Worm (Caenorhabditis elegans) whole organism, young adult: Measurements from ENCODE around the gene C49G7.10.

Experiments
- B0261.1 ChIP-seq: sonication (generic microtip); optimal IDR thresholded peaks from 2 replicates; lab custom pipeline; 2016; ENCODE audit warnings: mild to moderate bottlenecking, missing genetic modification characterization, moderate library complexity, missing compliant biosample characterization
- C06A6.2 ChIP-seq: fragments of 200-800 bp; sonication (Bioruptor generic); conservative IDR thresholded peaks from 2 replicates; pipeline ENCODE4 v1.3.6; 2022; ENCODE audit warnings: missing genetic modification characterization, missing compliant biosample characterization
- D2030.7 ChIP-seq: fragments of 200-800 bp; sonication (Bioruptor generic); IDR thresholded peaks from 2 replicates; pipeline ENCODE4 v1.3.6; 2022; ENCODE audit warnings: missing genetic modification reagents, missing genetic modification characterization, missing compliant biosample characterization
- F22D6.2 ChIP-seq: sonication (generic microtip); optimal IDR thresholded peaks from 2 replicates; lab custom pipeline; 2016; ENCODE audit warnings: mild to moderate bottlenecking, missing genetic modification characterization, missing compliant biosample characterization
- F39B2.1 ChIP-seq: fragments of 200-800 bp; sonication (Bioruptor generic); IDR thresholded peaks from 2 replicates; pipeline ENCODE4 v1.3.6; 2022; ENCODE audit warnings: missing genetic modification reagents, missing genetic modification characterization, missing compliant biosample characterization
- F49E8.2 ChIP-seq: sonication (generic microtip); optimal IDR thresholded peaks from 3 replicates; lab custom pipeline; 2017; ENCODE audit warnings: missing genetic modification characterization, mild to moderate bottlenecking, missing compliant biosample characterization, antibody characterized with exemption, moderate library complexity; ENCODE audit not compliant: insufficient read depth
- F57C9.4 ChIP-seq: sonication (generic microtip); optimal IDR thresholded peaks from 2 replicates; lab custom pipeline; 2017; ENCODE audit warnings: mild to moderate bottlenecking, missing genetic modification characterization, missing compliant biosample characterization
- T26A5.8 ChIP-seq: sonication (generic microtip); optimal IDR thresholded peaks from 2 replicates; lab custom pipeline; 2016; ENCODE audit warnings: missing genetic modification characterization, missing compliant biosample characterization
- Y56A3A.18 ChIP-seq: fragments of 200-800 bp; sonication (Bioruptor generic); IDR thresholded peaks from 2 replicates; pipeline ENCODE4 v1.3.6; 2022; ENCODE audit warnings: missing genetic modification reagents, missing genetic modification characterization, missing compliant biosample characterization
- Y95B8A.8 ChIP-seq: fragments of 200-800 bp; sonication (Bioruptor generic); IDR thresholded peaks from 2 replicates; pipeline ENCODE4 v1.3.6; 2022; ENCODE audit warnings: missing genetic modification reagents, missing genetic modification characterization, missing compliant biosample characterization
- aptf-3 ChIP-seq: fragments of 200-800 bp; sonication (Bioruptor generic); IDR thresholded peaks from 2 replicates; pipeline ENCODE4 v1.3.6; 2022; ENCODE audit warnings: missing genetic modification characterization, missing compliant biosample characterization
- attf-3 ChIP-seq: fragments of 200-800 bp; sonication (Bioruptor generic); conservative IDR thresholded peaks from 2 replicates; pipeline ENCODE4 v1.3.6; 2022; ENCODE audit warnings: missing genetic modification reagents, missing genetic modification characterization, missing compliant biosample characterization
- ceh-79 ChIP-seq: sonication (generic microtip); optimal IDR thresholded peaks from 2 replicates; lab custom pipeline; 2017; ENCODE audit warnings: mild to moderate bottlenecking, missing genetic modification characterization, missing compliant biosample characterization
- dox-1 ChIP-seq: fragments of 200-800 bp; sonication (Bioruptor generic); IDR thresholded peaks from 2 replicates; pipeline ENCODE4 v1.3.6; 2022; ENCODE audit warnings: missing genetic modification reagents, missing genetic modification characterization, missing compliant biosample characterization
- egl-44 ChIP-seq: fragments of 200-800 bp; sonication (Bioruptor generic); IDR thresholded peaks from 2 replicates; pipeline ENCODE4 v1.3.6; 2022; ENCODE audit warnings: missing genetic modification reagents, missing genetic modification characterization, missing compliant biosample characterization
- egrh-3 ChIP-seq: fragments of 200-800 bp; sonication (Bioruptor generic); IDR thresholded peaks from 2 replicates; pipeline ENCODE4 v1.3.6; 2022; ENCODE audit warnings: missing genetic modification reagents, missing genetic modification characterization, missing compliant biosample characterization
- fkh-3 ChIP-seq: sonication (generic microtip); optimal IDR thresholded peaks from 2 replicates; lab custom pipeline; 2016; ENCODE audit warnings: mild to moderate bottlenecking, missing genetic modification characterization, missing compliant biosample characterization
- hrde-1 ChIP-seq: sonication (generic microtip); optimal IDR thresholded peaks from 2 replicates; lab custom pipeline; 2016; ENCODE audit warnings: missing genetic modification characterization, mild to moderate bottlenecking, missing compliant biosample characterization, moderate library complexity, missing genotype, missing genetic modification reagents, borderline replicate concordance
- let-607 ChIP-seq, 2 experiments: fragments of 200-800 bp in 1 of 2; sonication (Bioruptor generic) in 1 of 2; sonication (generic microtip) in 1 of 2; optimal IDR thresholded peaks; 2 replicates each; lab custom pipeline; 2016 to 2018; ENCODE audit warnings: mild to moderate bottlenecking in 2 of 2, missing compliant biosample characterization in 2 of 2, missing genetic modification characterization in 2 of 2, moderate library complexity in 2 of 2, missing genotype in 1 of 2
- lin-40 ChIP-seq: sonication (generic microtip); optimal IDR thresholded peaks from 2 replicates; lab custom pipeline; 2016; ENCODE audit warnings: missing genetic modification characterization, mild to moderate bottlenecking, missing compliant biosample characterization, missing genotype, missing genetic modification reagents
- lsy-27 ChIP-seq: sonication (generic microtip); optimal IDR thresholded peaks from 2 replicates; lab custom pipeline; 2017; ENCODE audit warnings: missing genetic modification characterization, mild to moderate bottlenecking, missing compliant biosample characterization, antibody characterized with exemption, missing genotype, borderline replicate concordance; ENCODE audit not compliant: insufficient read depth
- madf-3 ChIP-seq: fragments of 200-800 bp; sonication (Bioruptor generic); IDR thresholded peaks from 2 replicates; pipeline ENCODE4 v1.3.6; 2022; ENCODE audit warnings: missing genetic modification reagents, missing genetic modification characterization, missing compliant biosample characterization
- madf-6 ChIP-seq: fragments of 200-800 bp; sonication (Bioruptor generic); IDR thresholded peaks from 2 replicates; pipeline ENCODE4 v1.3.6; 2022; ENCODE audit warnings: missing genetic modification reagents, missing genetic modification characterization, missing compliant biosample characterization
- madf-8 ChIP-seq: fragments of 200-800 bp; sonication (Bioruptor generic); conservative IDR thresholded peaks from 2 replicates; pipeline ENCODE4 v1.3.6; 2022; ENCODE audit warnings: missing genetic modification reagents, missing genetic modification characterization, missing compliant biosample characterization
- mel-28 ChIP-seq: sonication (generic microtip); optimal IDR thresholded peaks from 2 replicates; lab custom pipeline; 2016; ENCODE audit warnings: borderline replicate concordance, mild to moderate bottlenecking, missing genetic modification characterization, missing compliant biosample characterization
- rec-8 ChIP-seq, 2 experiments: sonication (generic microtip); optimal IDR thresholded peaks; 2 replicates each; lab custom pipeline; 2016; ENCODE audit warnings: mild to moderate bottlenecking in 2 of 2, missing genetic modification characterization in 2 of 2, missing genetic modification reagents in 2 of 2, missing genotype in 2 of 2, missing biosample characterization in 1 of 2, missing compliant biosample characterization in 1 of 2, moderate library complexity in 1 of 2
- sdz-38 ChIP-seq: sonication (generic microtip); optimal IDR thresholded peaks from 2 replicates; lab custom pipeline; 2016; ENCODE audit warnings: missing genotype, missing genetic modification characterization, missing compliant biosample characterization
- sea-2 ChIP-seq: fragments of 200-800 bp; sonication (Bioruptor generic); IDR thresholded peaks from 2 replicates; pipeline ENCODE4 v1.3.6; 2022; ENCODE audit warnings: missing genetic modification characterization, missing compliant biosample characterization
- tbp1 ChIP-seq: fragments of 200-800 bp; sonication (Bioruptor generic); optimal IDR thresholded peaks from 2 replicates; lab custom pipeline; 2018; ENCODE audit warnings: mild to moderate bottlenecking, missing genetic modification characterization, missing compliant biosample characterization
- tbx-9 ChIP-seq: sonication (generic microtip); optimal IDR thresholded peaks from 2 replicates; lab custom pipeline; 2016; ENCODE audit warnings: borderline replicate concordance, missing genetic modification characterization, inconsistent platforms, missing compliant biosample characterization
- unc-130 ChIP-seq: sonication (generic microtip); optimal IDR thresholded peaks from 2 replicates; lab custom pipeline; 2016; ENCODE audit warnings: missing genetic modification reagents, missing genetic modification characterization, missing compliant biosample characterization
- ztf-18 ChIP-seq: sonication (generic microtip); optimal IDR thresholded peaks from 2 replicates; lab custom pipeline; 2016; ENCODE audit warnings: missing genotype, mild to moderate bottlenecking, missing genetic modification characterization, missing compliant biosample characterization
- ztf-22 ChIP-seq: fragments of 200-800 bp; sonication (Bioruptor generic); optimal IDR thresholded peaks from 2 replicates; lab custom pipeline; 2018; ENCODE audit warnings: mild to moderate bottlenecking, missing genetic modification characterization, moderate library complexity, missing compliant biosample characterization
- ztf-25 ChIP-seq: fragments of 200-800 bp; sonication (Bioruptor generic); IDR thresholded peaks from 2 replicates; pipeline ENCODE4 v1.3.6; 2022; ENCODE audit warnings: missing genetic modification reagents, missing genetic modification characterization, missing compliant biosample characterization
- ztf-3 ChIP-seq: fragments of 200-800 bp; sonication (Bioruptor generic); optimal IDR thresholded peaks from 2 replicates; lab custom pipeline; 2018; ENCODE audit warnings: mild to moderate bottlenecking, missing genetic modification characterization, missing compliant biosample characterization

The C49G7.10 gene

DNA sequence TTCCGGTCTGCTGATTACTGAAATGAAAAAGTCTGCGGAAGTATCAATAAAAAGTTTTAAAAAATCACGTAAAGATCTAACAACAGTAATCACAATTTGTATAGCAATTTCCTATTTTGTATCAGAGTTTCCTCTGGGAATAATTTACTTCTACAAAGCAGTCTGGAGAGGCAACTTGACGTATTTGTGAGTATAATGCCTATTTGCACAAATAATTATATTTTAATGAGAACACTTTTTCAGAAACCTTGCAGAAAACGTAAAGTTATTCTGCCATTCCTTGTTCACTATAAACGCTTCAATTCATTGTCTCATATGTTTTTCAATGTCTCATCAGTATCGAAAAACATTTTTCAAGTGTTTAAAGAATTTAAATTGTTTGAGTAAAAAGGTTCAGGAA is 23.2 kb downstream of the C49G7.10 start:
- TF ChIP-seq madf-6 (GFP tag; lab: Robert Waterston, UW) (no peak), lsy-27 (tag; lab: Kevin White, UChicago) (no peak), aptf-3 (no peak), C06A6.2 (GFP tag; lab: Robert Waterston, UW) (no peak), F22D6.2 (tag; lab: Kevin White, UChicago) (no peak), tbx-9 (no peak), madf-8 (GFP tag; lab: Robert Waterston, UW) (no peak), ceh-79 (tag; lab: Kevin White, UChicago) (no peak), F57C9.4 (tag; lab: Kevin White, UChicago) (no peak), tbp1 (GFP tag; lab: Kevin White, UChicago) (no peak)

DNA sequence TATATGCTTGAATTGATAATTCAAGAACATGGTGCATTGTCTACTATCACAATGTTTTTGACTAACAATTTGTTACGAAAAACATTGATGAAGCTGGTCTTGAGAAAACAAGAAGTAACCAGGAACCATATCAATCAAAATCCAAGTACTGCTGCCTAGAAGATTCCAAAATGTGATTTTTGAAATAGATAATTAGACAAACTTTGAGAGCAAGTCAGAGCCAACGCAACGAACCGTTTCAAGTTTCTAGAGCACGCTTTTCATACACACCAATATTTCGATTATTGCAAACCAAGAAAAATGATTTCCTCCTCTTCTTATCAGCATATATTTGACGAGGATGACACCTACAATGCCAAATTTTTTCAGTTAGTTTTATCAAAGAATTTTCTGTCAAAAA is 25.0 kb downstream of the C49G7.10 start, which contains the start of gene srw-89:
Gene srw-89, plus strand, starts transcription at position 301 of the 400 bp plus-strand sequence.
- TF ChIP-seq Y56A3A.18 (GFP tag; lab: Robert Waterston, UW): no peak
- TF ChIP-seq B0261.1: no peak
- no peak for TF ChIP-seq madf-3 (GFP tag; lab: Robert Waterston, UW)
- TF ChIP-seq lin-40 (tag; lab: Kevin White, UChicago): no peak
- TF ChIP-seq T26A5.8 (tag; lab: Kevin White, UChicago): no peak
- no peak for TF ChIP-seq let-607 (tag; optimal IDR thresholded peaks at IDR 0.05; lab: Kevin White, UChicago)

DNA sequence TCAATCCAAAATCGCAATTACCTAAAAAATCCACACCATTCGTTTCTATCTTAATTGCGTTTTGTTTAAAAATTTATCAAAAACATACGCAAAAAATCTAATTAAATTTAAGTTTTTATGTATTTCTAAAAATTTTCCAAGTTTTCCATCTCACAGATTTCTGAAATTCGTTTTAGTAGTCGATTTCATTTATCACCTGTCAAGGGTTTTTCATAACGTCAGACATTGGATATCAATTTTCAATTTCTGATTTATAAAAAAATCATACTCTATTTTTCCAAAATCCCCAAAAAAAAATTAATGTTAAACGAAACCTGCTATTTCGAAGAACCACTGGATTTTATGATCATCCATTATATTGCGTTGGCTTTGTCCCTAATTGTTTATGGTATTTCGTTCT is 31.7 kb downstream of the C49G7.10 start, which contains the start of gene srh-4:
Gene srh-4, plus strand, starts transcription at position 301 of the 400 bp plus-strand sequence.
- no peak for TF ChIP-seq Y56A3A.18 (GFP tag; lab: Robert Waterston, UW)
- no peak for TF ChIP-seq sea-2 (GFP tag; lab: Robert Waterston, UW)
- no peak for TF ChIP-seq egl-44
- TF ChIP-seq rec-8 (tag; optimal IDR thresholded peaks at IDR 0.05; lab: Kevin White, UChicago): no peak
- TF ChIP-seq egrh-3: no peak
- no peak for TF ChIP-seq ztf-18
- no peak for TF ChIP-seq F39B2.1 (GFP tag; lab: Robert Waterston, UW)
- no peak for TF ChIP-seq mel-28 (tag; lab: Kevin White, UChicago)
- TF ChIP-seq D2030.7 (GFP tag; lab: Robert Waterston, UW): no peak
- no peak for TF ChIP-seq attf-3
- no peak for TF ChIP-seq ztf-22
- TF ChIP-seq ztf-3: no peak
- TF ChIP-seq dox-1 (GFP tag; lab: Robert Waterston, UW): no peak
- no peak for TF ChIP-seq madf-3 (GFP tag; lab: Robert Waterston, UW)
- no peak for TF ChIP-seq fkh-3 (tag; lab: Kevin White, UChicago)
- TF ChIP-seq tbp1 (GFP tag; lab: Kevin White, UChicago): no peak
- TF ChIP-seq F49E8.2: no peak

DNA sequence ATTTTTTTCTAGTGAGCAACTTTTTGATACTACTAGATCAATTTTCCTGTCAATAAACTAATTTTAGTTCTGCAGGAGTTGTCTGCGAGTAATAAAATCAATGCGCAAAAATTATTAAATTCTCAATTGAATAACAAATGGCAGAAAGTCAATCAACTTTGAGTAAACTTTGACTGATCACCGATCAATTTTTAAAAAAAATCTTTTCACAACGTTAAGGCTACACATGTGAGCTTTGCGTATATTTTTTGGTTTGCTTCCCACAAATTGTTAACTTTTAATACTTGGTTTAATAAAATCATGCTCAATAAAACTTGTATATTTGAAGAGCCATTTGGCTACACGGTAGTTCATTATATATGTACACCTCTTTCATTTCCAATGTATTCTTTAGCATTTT is 33.9 kb downstream of the C49G7.10 start, which contains the start of gene srh-7:
Gene srh-7, plus strand, starts transcription at position 301 of the 400 bp plus-strand sequence.
- TF ChIP-seq hrde-1 (no peak), sdz-38 (tag; lab: Kevin White, UChicago) (no peak)

DNA sequence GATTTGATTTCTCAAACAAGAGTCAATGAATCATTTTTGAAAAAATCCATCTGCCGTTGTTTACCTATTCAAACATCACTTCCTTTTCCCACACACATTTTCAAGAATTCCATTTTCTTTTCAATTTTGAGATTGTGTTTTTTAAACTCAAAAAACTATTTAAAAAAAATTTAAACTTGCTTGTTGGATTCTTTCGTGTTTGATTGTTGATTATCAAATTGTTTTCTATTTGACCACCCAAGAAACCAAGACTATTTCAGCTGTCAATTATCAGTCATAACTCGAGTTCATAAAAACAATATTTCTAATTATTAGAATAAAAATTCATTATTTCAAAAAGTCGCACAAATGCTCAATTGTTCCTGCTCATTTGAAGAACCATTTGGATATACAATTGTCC is 36.6 kb downstream of the C49G7.10 start, which contains the start of gene srh-8:
Gene srh-8, plus strand, starts transcription at position 301 of the 400 bp plus-strand sequence.
- no peak for TF ChIP-seq unc-130
- TF ChIP-seq ztf-3: no peak
- no peak for TF ChIP-seq Y95B8A.8 (GFP tag; lab: Robert Waterston, UW)
- no peak for TF ChIP-seq ztf-25
- TF ChIP-seq, all 124 proteins: peak for 0
